Fruit fly (Drosophila melanogaster): ENCODE results near the gene CG4198.

- TF ChIP-seq rn (GFP tag; IDR thresholded peaks at IDR 0.05) (no peak), CG8159 (tag; optimal IDR thresholded peaks at IDR 0.05) (no peak)
These were observed 37.0 kb downstream of the CG4198 start for dm6 chrX:5349899-5350575.
